Worm (Caenorhabditis elegans) whole organism, L2 larva: Measurements from ENCODE around the gene F11A5.16.

ENCODE experiments used
- F13H6.1 ChIP-seq: sonication (generic microtip); optimal IDR thresholded peaks from 2 replicates; lab custom pipeline; 2016; ENCODE audit warnings: missing genetic modification characterization, missing compliant biosample characterization
- alr-1 ChIP-seq: fragments of 150-350 bp; optimal IDR thresholded peaks from 2 replicates; lab custom pipeline; 2014; ENCODE audit warnings: missing biosample characterization, missing genetic modification characterization
- ceh-16 ChIP-seq: fragments of 150-350 bp; optimal IDR thresholded peaks from 2 replicates; lab custom pipeline; 2014; ENCODE audit warnings: missing biosample characterization, missing genetic modification characterization
- egl-27 ChIP-seq: sonication (generic microtip); optimal IDR thresholded peaks from 3 replicates; lab custom pipeline; 2017; ENCODE audit warnings: missing biosample characterization, missing genetic modification reagents, missing genetic modification characterization
- mdl-1 ChIP-seq, 2 experiments: fragments of 150-350 bp in 1 of 2; sonication (generic microtip) in 1 of 2; optimal IDR thresholded peaks; 2 replicates each; lab custom pipeline; 2017; ENCODE audit warnings: missing biosample characterization in 2 of 2, missing genetic modification characterization in 2 of 2
- nhr-21 ChIP-seq: fragments of 150-350 bp; optimal IDR thresholded peaks from 2 replicates; lab custom pipeline; 2014; ENCODE audit warnings: missing biosample characterization, missing genetic modification characterization
- nhr-77 ChIP-seq: fragments of 150-350 bp; optimal IDR thresholded peaks from 2 replicates; lab custom pipeline; 2014; ENCODE audit warnings: missing biosample characterization, missing genetic modification characterization
- skn-1 ChIP-seq: sonication (generic microtip); optimal IDR thresholded peaks from 2 replicates; lab custom pipeline; 2017; ENCODE audit warnings: missing biosample characterization, missing genetic modification characterization

F11A5.16 gene

ce11 chrV:16259684-16260083 lies 48.9 kb downstream of the F11A5.16 start, which contains the start of gene nhr-127:
Gene nhr-127 (plus strand): TSS chrV:16259984.
- no peak for TF ChIP-seq alr-1 (tag; lab: Kevin White, UChicago)
- no peak for TF ChIP-seq F13H6.1 (tag; lab: Kevin White, UChicago)
- TF ChIP-seq skn-1 (tag; lab: Kevin White, UChicago): no peak
- no peak for TF ChIP-seq ceh-16
- no peak for TF ChIP-seq nhr-21 (tag; lab: Kevin White, UChicago)
- TF ChIP-seq egl-27: no peak
- no peak for TF ChIP-seq nhr-77 (tag; lab: Kevin White, UChicago)
- TF ChIP-seq mdl-1 (tag; optimal IDR thresholded peaks at IDR 0.05; lab: Kevin White, UChicago): no peak
